Fruit fly (Drosophila melanogaster) whole organism, embryonic: Measurements from ENCODE around the gene Elp4.

ENCODE experiments used
- Asciz ChIP-seq: fragments of 200-800 bp; sonication (Bioruptor generic); optimal IDR thresholded peaks from 2 replicates; lab custom pipeline; 2017; ENCODE audit warnings: missing biosample characterization, mild to moderate bottlenecking, missing genetic modification characterization, missing genetic modification reagents
- Atf6 ChIP-seq: fragments of 200-800 bp; sonication (Bioruptor generic); IDR thresholded peaks from 2 replicates; pipeline ENCODE4 v1.3.6; 2022; ENCODE audit warnings: missing biosample characterization, missing genetic modification characterization
- BEAF-32 ChIP-seq: fragments of 200-800 bp; sonication (Bioruptor generic); optimal IDR thresholded peaks from 3 replicates; lab custom pipeline; 2017; ENCODE audit warnings: missing biosample characterization, missing genetic modification characterization, mild to moderate bottlenecking, moderate library complexity, missing genetic modification reagents
- CG10209 ChIP-seq: fragments of 200-800 bp; sonication (Bioruptor generic); optimal IDR thresholded peaks from 3 replicates; lab custom pipeline; 2017; ENCODE audit warnings: missing biosample characterization, mild to moderate bottlenecking, missing genetic modification characterization, missing genetic modification reagents
- CG10431 ChIP-seq: fragments of 200-800 bp; sonication (Bioruptor generic); optimal IDR thresholded peaks from 3 replicates; lab custom pipeline; 2018; ENCODE audit warnings: missing biosample characterization, mild to moderate bottlenecking, missing genetic modification characterization
- CG10654 ChIP-seq: fragments of 200-800 bp; sonication (Bioruptor generic); optimal IDR thresholded peaks from 2 replicates; lab custom pipeline; 2016; ENCODE audit warnings: missing biosample characterization, missing genetic modification characterization
- CG11456 ChIP-seq: fragments of 200-800 bp; sonication (Bioruptor generic); IDR thresholded peaks from 3 replicates; pipeline ENCODE4 v1.3.6; 2022; ENCODE audit warnings: missing biosample characterization, missing genetic modification characterization
- CG12769 ChIP-seq: fragments of 200-800 bp; sonication (Bioruptor generic); optimal IDR thresholded peaks from 2 replicates; lab custom pipeline; 2019; ENCODE audit warnings: missing biosample characterization, mild to moderate bottlenecking, missing genetic modification characterization, moderate library complexity
- CG13424 ChIP-seq: fragments of 200-800 bp; sonication (Bioruptor generic); optimal IDR thresholded peaks from 2 replicates; lab custom pipeline; 2019; ENCODE audit warnings: missing biosample characterization, mild to moderate bottlenecking, missing genetic modification characterization, moderate library complexity
- CG13624 ChIP-seq: fragments of 200-800 bp; sonication (Bioruptor generic); optimal IDR thresholded peaks from 2 replicates; lab custom pipeline; 2016; ENCODE audit warnings: missing biosample characterization, missing genetic modification characterization
- CG1832 ChIP-seq: fragments of 200-800 bp; sonication (Bioruptor generic); optimal IDR thresholded peaks from 2 replicates; lab custom pipeline; 2017; ENCODE audit warnings: missing biosample characterization, mild to moderate bottlenecking, missing genetic modification characterization, inconsistent platforms
- CG3065 ChIP-seq: fragments of 200-800 bp; sonication (Bioruptor generic); optimal IDR thresholded peaks from 2 replicates; lab custom pipeline; 2016; ENCODE audit warnings: missing biosample characterization, missing genetic modification characterization
- CG31224 ChIP-seq: fragments of 200-800 bp; sonication (Bioruptor generic); IDR thresholded peaks from 2 replicates; pipeline ENCODE4 v1.3.6; 2022; ENCODE audit warnings: missing biosample characterization, missing genetic modification characterization
- CG31441 ChIP-seq: fragments of 200-800 bp; sonication (Bioruptor generic); IDR thresholded peaks from 2 replicates; pipeline ENCODE4 v1.3.6; 2022; ENCODE audit warnings: missing biosample characterization, missing genetic modification characterization
- CG34422 ChIP-seq: fragments of 200-800 bp; sonication (Bioruptor generic); IDR thresholded peaks from 3 replicates; pipeline ENCODE4 v1.3.6; 2022; ENCODE audit warnings: missing biosample characterization, missing genetic modification characterization
- CG5180 ChIP-seq: fragments of 200-800 bp; sonication (Bioruptor generic); optimal IDR thresholded peaks from 3 replicates; lab custom pipeline; 2017; ENCODE audit warnings: missing biosample characterization, missing genetic modification characterization, mild to moderate bottlenecking, moderate library complexity, missing genetic modification reagents
- CG6689 ChIP-seq: fragments of 200-800 bp; sonication (Bioruptor generic); IDR thresholded peaks from 2 replicates; pipeline ENCODE4 v1.3.6; 2022; ENCODE audit warnings: missing biosample characterization, missing genetic modification characterization
- CG9876 ChIP-seq: fragments of 200-800 bp; sonication (Bioruptor generic); optimal IDR thresholded peaks from 2 replicates; lab custom pipeline; 2016; ENCODE audit warnings: missing biosample characterization, missing genetic modification characterization
- CG9932 ChIP-seq: fragments of 200-800 bp; sonication (Bioruptor generic); IDR thresholded peaks from 2 replicates; pipeline ENCODE4 v1.3.6; 2022; ENCODE audit warnings: missing biosample characterization, missing genetic modification characterization
- D19B ChIP-seq: fragments of 200-800 bp; sonication (Bioruptor generic); optimal IDR thresholded peaks from 2 replicates; lab custom pipeline; 2017; ENCODE audit warnings: missing biosample characterization, mild to moderate bottlenecking, missing genetic modification characterization
- Deaf1 ChIP-seq: fragments of 200-800 bp; optimal IDR thresholded peaks from 3 replicates; lab custom pipeline; 2019; ENCODE audit warnings: missing biosample characterization, mild to moderate bottlenecking, missing genetic modification characterization, moderate library complexity
- Fer3 ChIP-seq: fragments of 200-800 bp; sonication (Bioruptor generic); optimal IDR thresholded peaks from 2 replicates; lab custom pipeline; 2018; ENCODE audit warnings: missing biosample characterization, mild to moderate bottlenecking, missing genetic modification characterization, moderate library complexity
- HLH4C ChIP-seq: fragments of 200-800 bp; sonication (Bioruptor generic); IDR thresholded peaks from 3 replicates; pipeline ENCODE4 v1.3.6; 2022; ENCODE audit warnings: missing biosample characterization, missing genetic modification characterization; ENCODE audit not compliant: partially characterized antibody
- Mes4 ChIP-seq: fragments of 200-800 bp; sonication (Bioruptor generic); optimal IDR thresholded peaks from 2 replicates; lab custom pipeline; 2016; ENCODE audit warnings: missing biosample characterization, missing genetic modification characterization
- Oli ChIP-seq: fragments of 200-800 bp; sonication (Bioruptor generic); optimal IDR thresholded peaks from 2 replicates; lab custom pipeline; 2018; ENCODE audit warnings: missing biosample characterization, mild to moderate bottlenecking, missing genetic modification characterization, moderate library complexity
- Ravus ChIP-seq: fragments of 200-800 bp; sonication (Bioruptor generic); IDR thresholded peaks from 2 replicates; pipeline ENCODE4 v1.3.6; 2022; ENCODE audit warnings: missing biosample characterization, missing genetic modification characterization
- Sin3A ChIP-seq: fragments of >200 bp; optimal IDR thresholded peaks from 2 replicates; lab custom pipeline; 2018
- Stat92E ChIP-seq, 3 experiments: fragments of >200 bp in 2 of 3; fragments of 200-800 bp in 1 of 3; sonication (Bioruptor generic) in 1 of 3; optimal IDR thresholded peaks; 2 replicates each; lab custom pipeline; 2017 to 2019; ENCODE audit warnings: missing biosample characterization in 3 of 3, missing genetic modification characterization in 3 of 3, mild to moderate bottlenecking in 1 of 3, moderate library complexity in 1 of 3
- al ChIP-seq: fragments of 200-800 bp; sonication (Bioruptor generic); IDR thresholded peaks from 2 replicates; pipeline ENCODE4 v1.3.6; 2022; ENCODE audit warnings: missing biosample characterization, missing genetic modification characterization
- bcd ChIP-seq: fragments of 200-800 bp; sonication (Bioruptor generic); optimal IDR thresholded peaks from 2 replicates; lab custom pipeline; 2017; ENCODE audit warnings: missing biosample characterization, mild to moderate bottlenecking, missing genetic modification characterization
- bigmax ChIP-seq: fragments of 200-800 bp; sonication (Bioruptor generic); optimal IDR thresholded peaks from 2 replicates; lab custom pipeline; 2018; ENCODE audit warnings: missing biosample characterization, mild to moderate bottlenecking, missing genetic modification characterization
- br ChIP-seq: fragments of >200 bp; optimal IDR thresholded peaks from 2 replicates; lab custom pipeline; 2017
- ci ChIP-seq: fragments of 200-800 bp; sonication (Bioruptor generic); IDR thresholded peaks from 3 replicates; pipeline ENCODE4 v1.3.6; 2022; ENCODE audit warnings: missing biosample characterization, missing genetic modification characterization
- danr ChIP-seq: fragments of 200-800 bp; sonication (Bioruptor generic); IDR thresholded peaks from 2 replicates; pipeline ENCODE4 v1.3.6; 2022; ENCODE audit warnings: missing biosample characterization, missing genetic modification characterization
- ems ChIP-seq: fragments of 200-800 bp; sonication (Bioruptor generic); optimal IDR thresholded peaks from 3 replicates; lab custom pipeline; 2016; ENCODE audit warnings: missing biosample characterization, missing genetic modification characterization
- fru ChIP-seq: fragments of >200 bp; optimal IDR thresholded peaks from 2 replicates; lab custom pipeline; 2017
- gcm2 ChIP-seq: fragments of 200-800 bp; sonication (Bioruptor generic); optimal IDR thresholded peaks from 2 replicates; lab custom pipeline; 2016; ENCODE audit warnings: missing biosample characterization, missing genetic modification characterization
- ham ChIP-seq: fragments of 200-800 bp; sonication (Bioruptor generic); IDR thresholded peaks from 2 replicates; pipeline ENCODE4 v1.3.6; 2022; ENCODE audit warnings: missing biosample characterization, missing genetic modification characterization
- kah ChIP-seq: fragments of 200-800 bp; sonication (Bioruptor generic); optimal IDR thresholded peaks from 2 replicates; lab custom pipeline; 2018; ENCODE audit warnings: missing biosample characterization, mild to moderate bottlenecking, missing genetic modification characterization
- lbe ChIP-seq: fragments of 200-800 bp; sonication (Bioruptor generic); optimal IDR thresholded peaks from 2 replicates; lab custom pipeline; 2016; ENCODE audit warnings: missing biosample characterization, mild to moderate bottlenecking, missing genetic modification characterization
- lilli ChIP-seq: fragments of 200-800 bp; sonication (Bioruptor generic); optimal IDR thresholded peaks from 3 replicates; lab custom pipeline; 2016; ENCODE audit warnings: missing biosample characterization, missing genetic modification characterization
- nom ChIP-seq: fragments of 200-800 bp; sonication (Bioruptor generic); optimal IDR thresholded peaks from 2 replicates; lab custom pipeline; 2017; ENCODE audit warnings: missing biosample characterization, missing genetic modification characterization, mild to moderate bottlenecking, moderate library complexity, missing genetic modification reagents
- ranshi ChIP-seq: fragments of 200-800 bp; sonication (Bioruptor generic); IDR thresholded peaks from 2 replicates; pipeline ENCODE4 v1.3.6; 2022; ENCODE audit warnings: missing biosample characterization, missing genetic modification characterization
- repo ChIP-seq: fragments of 200-800 bp; sonication (Bioruptor generic); optimal IDR thresholded peaks from 2 replicates; lab custom pipeline; 2016; ENCODE audit warnings: missing biosample characterization, missing genetic modification characterization
- sens-2 ChIP-seq: fragments of 200-800 bp; sonication (Bioruptor generic); IDR thresholded peaks from 2 replicates; pipeline ENCODE4 v1.3.6; 2022; ENCODE audit warnings: missing biosample characterization, missing genetic modification characterization
- seq ChIP-seq: fragments of 200-800 bp; sonication (Bioruptor generic); IDR thresholded peaks from 2 replicates; pipeline ENCODE4 v1.3.6; 2022; ENCODE audit warnings: missing biosample characterization, missing genetic modification characterization
- sima ChIP-seq: fragments of 200-800 bp; sonication (Bioruptor generic); optimal IDR thresholded peaks from 2 replicates; lab custom pipeline; 2016; ENCODE audit warnings: missing biosample characterization, missing genetic modification characterization
- so ChIP-seq: fragments of 200-800 bp; sonication (Bioruptor generic); IDR thresholded peaks from 3 replicates; pipeline ENCODE4 v1.3.6; 2022; ENCODE audit warnings: missing biosample characterization, missing genetic modification characterization
- stwl ChIP-seq: fragments of 200-800 bp; sonication (Bioruptor generic); optimal IDR thresholded peaks from 3 replicates; lab custom pipeline; 2018; ENCODE audit warnings: missing biosample characterization, mild to moderate bottlenecking, missing genetic modification characterization, moderate library complexity
- vvl ChIP-seq: fragments of 200-800 bp; sonication (Bioruptor generic); IDR thresholded peaks from 2 replicates; pipeline ENCODE4 v1.3.6; 2022; ENCODE audit warnings: missing biosample characterization, missing genetic modification characterization

Gene Elp4

DNA sequence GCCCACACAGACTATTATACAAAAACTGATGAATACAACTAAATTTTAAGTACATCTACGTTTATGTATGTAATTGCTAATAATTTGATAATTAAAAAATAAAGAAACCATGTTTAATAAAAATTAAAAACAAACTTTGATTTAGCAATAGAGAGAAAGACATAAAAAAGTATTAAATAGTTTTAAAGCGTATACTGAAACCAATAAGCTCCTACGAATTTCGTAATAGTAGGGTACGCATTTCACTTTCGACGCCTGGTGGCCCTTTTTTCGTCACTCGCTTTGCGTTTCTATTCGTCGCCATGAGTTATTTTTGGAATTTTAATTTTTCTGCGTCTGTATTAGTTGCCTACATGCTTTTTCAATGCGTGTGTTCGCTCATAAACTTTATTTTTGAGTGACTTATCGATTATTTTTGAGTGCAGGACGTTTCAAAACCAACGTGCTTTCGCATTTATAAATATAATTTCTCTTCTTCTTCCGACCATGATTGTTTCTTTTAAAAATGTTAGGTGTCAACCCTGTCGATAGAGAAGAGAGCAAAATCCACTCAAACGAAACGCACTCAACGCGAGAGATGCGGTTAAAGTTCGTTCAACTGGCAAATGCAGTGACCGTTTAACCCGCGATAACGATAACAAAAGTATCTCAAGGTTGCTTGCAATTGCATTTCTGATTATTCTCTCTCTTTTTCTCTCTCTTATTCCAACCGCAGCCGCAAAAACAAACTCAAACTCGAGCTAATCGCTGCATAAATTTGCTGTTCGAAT, 22.8 kb downstream of the Elp4 start, which contains the start of gene Oscillin (continued):
- peak; percentile 69 for TF ChIP-seq CG5180
- TF ChIP-seq vvl (GFP tag; lab: Robert Waterston, UW), result peak; percentile 94
- peak; percentile 72 for TF ChIP-seq CG9932
- TF ChIP-seq lbe, result peak; percentile 64
- peak; percentile 87 for TF ChIP-seq CG34422 (GFP tag; lab: Robert Waterston, UW)
- TF ChIP-seq CG6689 (GFP tag; lab: Robert Waterston, UW), result peak; percentile 80
- no peak for TF ChIP-seq CG9876 (GFP tag; lab: Kevin White, UChicago)
- no peak for TF ChIP-seq BEAF-32 (GFP tag; lab: Kevin White, UChicago)
- peak; percentile 69 for TF ChIP-seq Deaf1 (tag; lab: Kevin White, UChicago)
- TF ChIP-seq CG13624 (GFP tag; lab: Kevin White, UChicago), result peak; percentile 44
- TF ChIP-seq lilli (GFP tag; lab: Kevin White, UChicago), result peak; percentile 57
- no peak; the same call in none of the 2 replicates for TF ChIP-seq seq (GFP tag; lab: Robert Waterston, UW)
- TF ChIP-seq CG10654 (GFP tag; lab: Kevin White, UChicago), result peak; percentile 58
- TF ChIP-seq Sin3A, result no peak
- TF ChIP-seq ranshi (GFP tag; lab: Robert Waterston, UW), result peak; percentile 83
- TF ChIP-seq stwl (tag; lab: Kevin White, UChicago), result peak; percentile 88
- TF ChIP-seq nom (GFP tag; lab: Kevin White, UChicago), result peak; percentile 47
- peak; percentile 61 for TF ChIP-seq kah
- peak; percentile 43 for TF ChIP-seq ems (GFP tag; lab: Kevin White, UChicago)
- no peak for TF ChIP-seq sima (GFP tag; lab: Kevin White, UChicago)
- TF ChIP-seq CG13424 (tag; lab: Kevin White, UChicago), result no peak
- peak; percentile 38 for TF ChIP-seq Mes4 (GFP tag; lab: Kevin White, UChicago)
- no peak for TF ChIP-seq Atf6 (GFP tag; lab: Robert Waterston, UW)
- TF ChIP-seq bcd, result peak; percentile 80
- TF ChIP-seq ci (GFP tag; lab: Robert Waterston, UW), result peak; percentile 51; the same call in 1 of the 3 replicates
- TF ChIP-seq sens-2, result no peak
- TF ChIP-seq CG12769 (tag; lab: Kevin White, UChicago), result peak; percentile 13
- no peak; the same call in 1 of the 2 replicates for TF ChIP-seq Ravus (GFP tag; lab: Robert Waterston, UW)
- no peak for TF ChIP-seq CG1832 (GFP tag; lab: Kevin White, UChicago)
- no peak for TF ChIP-seq repo (GFP tag; lab: Kevin White, UChicago)
- peak; percentile 92 for TF ChIP-seq CG31441 (GFP tag; lab: Robert Waterston, UW)
- TF ChIP-seq so (GFP tag; lab: Robert Waterston, UW), result peak; percentile 63; the same call in 1 of the 3 replicates
- TF ChIP-seq Fer3 (tag; lab: Kevin White, UChicago), result peak; percentile 82
- TF ChIP-seq CG10431 (GFP tag; lab: Kevin White, UChicago), result peak; percentile 77
- peak; percentile 72 for TF ChIP-seq D19B (GFP tag; lab: Kevin White, UChicago)
- TF ChIP-seq fru (lab: Kevin White, UChicago), result no peak
- 0 out of 2 replicates have a peak, but pooled peaks have one; percentile 7 for TF ChIP-seq danr (GFP tag; lab: Robert Waterston, UW)
- TF ChIP-seq gcm2 (GFP tag; lab: Kevin White, UChicago), result no peak
- no peak for TF ChIP-seq bigmax (GFP tag; lab: Kevin White, UChicago)
- TF ChIP-seq CG31224 (GFP tag; lab: Robert Waterston, UW), result peak; percentile 73
- peak; percentile 86 for TF ChIP-seq Asciz
- peak; percentile 29 for TF ChIP-seq Oli (tag; lab: Kevin White, UChicago)
- peak; percentile 84 for TF ChIP-seq CG11456 (GFP tag; lab: Robert Waterston, UW)
- TF ChIP-seq CG10209, result peak; percentile 77
- peak; percentile 74 for TF ChIP-seq al (GFP tag; lab: Robert Waterston, UW)
- TF ChIP-seq br (lab: Kevin White, UChicago), result no peak
- peak; percentile 84 for TF ChIP-seq HLH4C (GFP tag; lab: Robert Waterston, UW)
- TF ChIP-seq CG3065, result peak; percentile 67
- TF ChIP-seq Stat92E (GFP tag; optimal IDR thresholded peaks at IDR 0.05; lab: Kevin White, UChicago), result no peak
- TF ChIP-seq ham (GFP tag; lab: Robert Waterston, UW), result no peak
